Fruit fly (Drosophila melanogaster) whole organism, embryonic: ENCODE results near the gene CG8119.
A peak's percentile ranks its signal among the peaks of the same experiment; 100 is the strongest.

Source experiments
- Awh ChIP-seq: fragments of 200-800 bp; sonication (Bioruptor generic); IDR thresholded peaks from 2 replicates; pipeline ENCODE4, ENCODE4 v1.3.6; 2022; ENCODE audit warnings: missing biosample characterization, missing genetic modification characterization
- B-H1 ChIP-seq: fragments of 200-800 bp; sonication (Bioruptor generic); IDR thresholded peaks from 3 replicates; pipeline ENCODE4 v1.3.6; 2022; ENCODE audit warnings: missing biosample characterization, missing genetic modification characterization
- CG11456 ChIP-seq: fragments of 200-800 bp; sonication (Bioruptor generic); IDR thresholded peaks from 3 replicates; pipeline ENCODE4 v1.3.6; 2022; ENCODE audit warnings: missing biosample characterization, missing genetic modification characterization
- CG12769 ChIP-seq: fragments of 200-800 bp; sonication (Bioruptor generic); optimal IDR thresholded peaks from 2 replicates; lab custom pipeline; 2019; ENCODE audit warnings: missing biosample characterization, mild to moderate bottlenecking, missing genetic modification characterization, moderate library complexity
- CG13287 ChIP-seq: fragments of 200-800 bp; sonication (Bioruptor generic); IDR thresholded peaks from 2 replicates; pipeline ENCODE4 v1.3.6; 2022; ENCODE audit warnings: missing biosample characterization, missing genetic modification characterization; ENCODE audit not compliant: partially characterized antibody
- CG13624 ChIP-seq: fragments of 200-800 bp; sonication (Bioruptor generic); optimal IDR thresholded peaks from 2 replicates; lab custom pipeline; 2016; ENCODE audit warnings: missing biosample characterization, missing genetic modification characterization
- CG15011 ChIP-seq: fragments of 200-800 bp; sonication (Bioruptor generic); optimal IDR thresholded peaks from 3 replicates; lab custom pipeline; 2018; ENCODE audit warnings: missing biosample characterization, mild to moderate bottlenecking, missing genetic modification characterization
- CG17385 ChIP-seq: fragments of 200-800 bp; sonication (Bioruptor generic); optimal IDR thresholded peaks from 3 replicates; lab custom pipeline; 2018; ENCODE audit warnings: missing biosample characterization, mild to moderate bottlenecking, missing genetic modification characterization
- CG2889 ChIP-seq: fragments of 200-800 bp; sonication (Bioruptor generic); IDR thresholded peaks from 3 replicates; pipeline ENCODE4 v1.3.6; 2022; ENCODE audit warnings: missing biosample characterization, missing genetic modification characterization
- CG32532 ChIP-seq: fragments of 200-800 bp; sonication (Bioruptor generic); IDR thresholded peaks from 2 replicates; pipeline ENCODE4 v1.3.6; 2022; ENCODE audit warnings: missing biosample characterization, missing genetic modification characterization
- CG34224 ChIP-seq: fragments of 200-800 bp; sonication (Bioruptor generic); IDR thresholded peaks from 3 replicates; pipeline ENCODE4 v1.3.6; 2022; ENCODE audit warnings: missing biosample characterization, missing genetic modification characterization; ENCODE audit not compliant: partially characterized antibody
- CG34376 ChIP-seq: fragments of 200-800 bp; sonication (Bioruptor generic); optimal IDR thresholded peaks from 2 replicates; lab custom pipeline; 2018; ENCODE audit warnings: missing biosample characterization, mild to moderate bottlenecking, missing genetic modification characterization
- CG34422 ChIP-seq: fragments of 200-800 bp; sonication (Bioruptor generic); IDR thresholded peaks from 3 replicates; pipeline ENCODE4 v1.3.6; 2022; ENCODE audit warnings: missing biosample characterization, missing genetic modification characterization
- CG3847 ChIP-seq: fragments of 200-800 bp; sonication (Bioruptor generic); IDR thresholded peaks from 2 replicates; pipeline ENCODE4 v1.3.6; 2022; ENCODE audit warnings: missing biosample characterization, missing genetic modification characterization
- CG6854 ChIP-seq: fragments of 200-800 bp; sonication (Bioruptor generic); optimal IDR thresholded peaks from 3 replicates; lab custom pipeline; 2017; ENCODE audit warnings: missing biosample characterization, mild to moderate bottlenecking, missing genetic modification characterization
- CG8281 ChIP-seq: fragments of 200-800 bp; sonication (Bioruptor generic); optimal IDR thresholded peaks from 2 replicates; lab custom pipeline; 2018; ENCODE audit warnings: missing biosample characterization, mild to moderate bottlenecking, missing genetic modification characterization, moderate library complexity
- CG9437 ChIP-seq: fragments of 200-800 bp; sonication (Bioruptor generic); optimal IDR thresholded peaks from 2 replicates; lab custom pipeline; 2018; ENCODE audit warnings: missing biosample characterization, mild to moderate bottlenecking, missing genetic modification characterization
- CG9932 ChIP-seq: fragments of 200-800 bp; sonication (Bioruptor generic); IDR thresholded peaks from 2 replicates; pipeline ENCODE4 v1.3.6; 2022; ENCODE audit warnings: missing biosample characterization, missing genetic modification characterization
- Dbx ChIP-seq: fragments of 200-800 bp; sonication (Bioruptor generic); IDR thresholded peaks from 3 replicates; pipeline ENCODE4 v1.3.6; 2022; ENCODE audit warnings: missing biosample characterization, missing genetic modification characterization
- Dek ChIP-seq: fragments of 200-800 bp; sonication (Bioruptor generic); optimal IDR thresholded peaks from 3 replicates; lab custom pipeline; 2019; ENCODE audit warnings: missing biosample characterization, mild to moderate bottlenecking, missing genetic modification characterization, moderate library complexity
- Dll ChIP-seq: fragments of 200-800 bp; sonication (Bioruptor generic); IDR thresholded peaks from 4 replicates; pipeline ENCODE4 v1.3.6; 2022; ENCODE audit warnings: missing biosample characterization, missing genetic modification characterization; ENCODE audit not compliant: partially characterized antibody
- Doc3 ChIP-seq: fragments of 200-800 bp; sonication (Bioruptor generic); IDR thresholded peaks from 3 replicates; pipeline ENCODE4 v1.3.6; 2022; ENCODE audit warnings: missing biosample characterization, missing genetic modification characterization; ENCODE audit not compliant: partially characterized antibody
- Dp ChIP-seq: fragments of 200-800 bp; sonication (Bioruptor generic); optimal IDR thresholded peaks from 2 replicates; lab custom pipeline; 2018; ENCODE audit warnings: missing biosample characterization, mild to moderate bottlenecking, missing genetic modification characterization, moderate library complexity
- Dref ChIP-seq: fragments of 200-800 bp; sonication (Bioruptor generic); IDR thresholded peaks from 2 replicates; pipeline ENCODE4 v1.3.6; 2022; ENCODE audit warnings: missing biosample characterization, missing genetic modification characterization
- Jarid2 ChIP-seq: fragments of 200-800 bp; sonication (Bioruptor generic); optimal IDR thresholded peaks from 3 replicates; lab custom pipeline; 2017; ENCODE audit warnings: mild to moderate bottlenecking, missing biosample characterization, missing genetic modification reagents, missing genetic modification characterization
- NFAT ChIP-seq: fragments of 200-800 bp; sonication (Bioruptor generic); IDR thresholded peaks from 2 replicates; pipeline ENCODE4 v1.3.6; 2022; ENCODE audit warnings: missing biosample characterization, missing genetic modification characterization
- Optix ChIP-seq: fragments of 200-800 bp; sonication (Bioruptor generic); IDR thresholded peaks from 3 replicates; pipeline ENCODE4 v1.3.6; 2022; ENCODE audit warnings: missing biosample characterization, missing genetic modification characterization
- Rfx ChIP-seq: fragments of 200-800 bp; sonication (Bioruptor generic); IDR thresholded peaks from 2 replicates; pipeline ENCODE4 v1.3.6; 2022; ENCODE audit warnings: missing biosample characterization, missing genetic modification characterization
- Sry-δ ChIP-seq: fragments of 200-800 bp; sonication (Bioruptor generic); optimal IDR thresholded peaks from 2 replicates; lab custom pipeline; 2016; ENCODE audit warnings: missing biosample characterization, missing genetic modification characterization
- Trl ChIP-seq, 3 experiments: fragments of >200 bp in 2 of 3; fragments of 200-800 bp in 1 of 3; sonication (Bioruptor generic) in 1 of 3; optimal IDR thresholded peaks; 2 replicates in 1 of 3; 3 replicates in 2 of 3; lab custom pipeline; 2016 to 2017; ENCODE audit warnings: missing biosample characterization in 1 of 3, missing genetic modification characterization in 1 of 3
- bbx ChIP-seq: fragments of 200-800 bp; sonication (Bioruptor generic); IDR thresholded peaks from 2 replicates; pipeline ENCODE4 v1.3.6; 2022; ENCODE audit warnings: missing biosample characterization, missing genetic modification characterization; ENCODE audit not compliant: partially characterized antibody
- cg ChIP-seq: fragments of 200-800 bp; sonication (Bioruptor generic); optimal IDR thresholded peaks from 3 replicates; lab custom pipeline; 2019; ENCODE audit warnings: missing biosample characterization, mild to moderate bottlenecking, missing genetic modification characterization, moderate library complexity
- chinmo ChIP-seq: fragments of 200-800 bp; sonication (Bioruptor generic); IDR thresholded peaks from 4 replicates; pipeline ENCODE4 v1.3.6; 2022; ENCODE audit warnings: missing biosample characterization, missing genetic modification characterization; ENCODE audit not compliant: partially characterized antibody
- chm ChIP-seq: fragments of 200-800 bp; sonication (Bioruptor generic); IDR thresholded peaks from 2 replicates; pipeline ENCODE4 v1.3.6; 2022; ENCODE audit warnings: missing biosample characterization, missing genetic modification characterization
- crol ChIP-seq: fragments of 200-800 bp; sonication (Bioruptor generic); IDR thresholded peaks from 2 replicates; pipeline ENCODE4 v1.3.6; 2022; ENCODE audit warnings: missing biosample characterization, missing genetic modification characterization
- crp ChIP-seq, 2 experiments: fragments of 200-800 bp; sonication (Bioruptor generic); optimal IDR thresholded peaks; 2 replicates in 1 of 2; 3 replicates in 1 of 2; lab custom pipeline; 2017; ENCODE audit warnings: missing biosample characterization in 2 of 2, missing genetic modification characterization in 2 of 2, mild to moderate bottlenecking in 1 of 2, moderate library complexity in 1 of 2
- eyg ChIP-seq: fragments of 200-800 bp; sonication (Bioruptor generic); optimal IDR thresholded peaks from 3 replicates; lab custom pipeline; 2016; ENCODE audit warnings: missing biosample characterization, missing genetic modification characterization
- gro ChIP-seq: fragments of 200-800 bp; sonication (Bioruptor generic); optimal IDR thresholded peaks from 2 replicates; lab custom pipeline; 2016; ENCODE audit warnings: missing biosample characterization, missing genetic modification characterization
- h ChIP-seq: fragments of >200 bp; optimal IDR thresholded peaks from 2 replicates; lab custom pipeline; 2017
- hth ChIP-seq: fragments of >200 bp; optimal IDR thresholded peaks from 2 replicates; lab custom pipeline; 2017; ENCODE audit warnings: inconsistent platforms
- lov ChIP-seq, 2 experiments: fragments of 200-800 bp in 1 of 2; fragments of >200 bp in 1 of 2; sonication (Bioruptor generic) in 1 of 2; IDR thresholded peaks in 1 of 2; optimal IDR thresholded peaks in 1 of 2; 2 replicates in 1 of 2; 3 replicates in 1 of 2; pipeline versions ENCODE4 v1.3.6 to Lab custom; 2017 to 2022; ENCODE audit warnings: missing biosample characterization in 1 of 2, missing genetic modification characterization in 1 of 2
- mld ChIP-seq: fragments of 200-800 bp; sonication (Bioruptor generic); IDR thresholded peaks from 3 replicates; pipeline ENCODE4 v1.3.6; 2022; ENCODE audit warnings: missing biosample characterization, missing genetic modification characterization; ENCODE audit not compliant: partially characterized antibody
- onecut ChIP-seq: fragments of 200-800 bp; sonication (Bioruptor generic); IDR thresholded peaks from 2 replicates; pipeline ENCODE4 v1.3.6; 2022; ENCODE audit warnings: missing biosample characterization, missing genetic modification characterization
- pan ChIP-seq, 4 experiments: fragments of >200 bp in 3 of 4; fragments of 200-800 bp in 1 of 4; sonication (Bioruptor generic) in 1 of 4; optimal IDR thresholded peaks in 3 of 4; IDR thresholded peaks in 1 of 4; 2 replicates each; pipeline versions ENCODE4 v1.3.6 to Lab custom; 2017 to 2022; ENCODE audit warnings: missing biosample characterization in 2 of 4, missing genetic modification characterization in 2 of 4, mixed read lengths in 1 of 4
- sens ChIP-seq: fragments of 200-800 bp; sonication (Bioruptor generic); peaks from one replicate; lab custom pipeline; 2016; ENCODE audit warnings: missing biosample characterization, missing genetic modification characterization
- slbo ChIP-seq: fragments of 200-800 bp; sonication (Bioruptor generic); IDR thresholded peaks from 2 replicates; pipeline ENCODE4 v1.3.6; 2022; ENCODE audit warnings: missing biosample characterization, missing genetic modification characterization
- toy ChIP-seq: fragments of 200-800 bp; sonication (Bioruptor generic); IDR thresholded peaks from 2 replicates; pipeline ENCODE4 v1.3.6; 2022; ENCODE audit warnings: missing biosample characterization, missing genetic modification characterization
- zen2 ChIP-seq: fragments of 200-800 bp; sonication (Bioruptor generic); IDR thresholded peaks from 3 replicates; pipeline ENCODE4 v1.3.6; 2022; ENCODE audit warnings: missing biosample characterization, missing genetic modification characterization; ENCODE audit not compliant: partially characterized antibody

CG8119 gene

DNA sequence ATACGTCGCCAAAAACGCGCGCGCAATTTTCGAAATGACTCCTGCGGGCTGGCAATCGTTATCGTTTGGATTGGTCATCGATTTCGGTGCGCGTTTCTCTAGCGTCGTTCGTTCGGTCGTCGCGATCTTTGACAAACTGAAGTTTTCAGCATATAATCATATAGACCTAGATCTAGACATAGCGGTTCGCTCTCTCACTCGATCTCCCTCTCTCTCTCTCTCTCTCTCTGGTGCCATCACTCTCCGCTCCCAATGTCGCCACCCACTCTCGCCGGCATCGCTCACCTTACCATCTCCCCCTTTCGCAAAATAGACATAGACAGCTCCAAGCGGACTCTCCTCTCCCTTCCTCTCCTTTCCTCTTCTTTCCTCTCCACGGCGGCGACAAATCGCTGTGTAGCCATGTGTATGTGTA lies 29.1 kb upstream of the CG8119 start, which contains the start of gene sog (continued):
- TF ChIP-seq Dp: peak; percentile 51
- no peak for TF ChIP-seq CG2889
- no peak for TF ChIP-seq CG13624 (GFP tag; lab: Kevin White, UChicago)
- peak; percentile 25; the same call in 1 of the 2 replicates for TF ChIP-seq NFAT (GFP tag; lab: Robert Waterston, UW)
- peak; percentile 54 for TF ChIP-seq sens
- no peak for TF ChIP-seq eyg (GFP tag; lab: Kevin White, UChicago)
- no peak for TF ChIP-seq CG15011 (GFP tag; lab: Kevin White, UChicago)
- TF ChIP-seq lov (optimal IDR thresholded peaks at IDR 0.05; lab: Kevin White, UChicago): no peak
- no peak for TF ChIP-seq lov (GFP tag; IDR thresholded peaks at IDR 0.05; lab: Robert Waterston, UW)
- peak; percentile 63; the same call in 1 of the 2 replicates for TF ChIP-seq chm
- no peak for TF ChIP-seq Dek (tag; lab: Kevin White, UChicago)
- TF ChIP-seq mld (GFP tag; lab: Robert Waterston, UW): no peak
- peak; percentile 61 for TF ChIP-seq CG13287 (GFP tag; lab: Robert Waterston, UW)
- TF ChIP-seq CG9437: peak; percentile 31
- peak; percentile 90 for TF ChIP-seq crol (GFP tag; lab: Robert Waterston, UW)
- 0 out of 2 replicates have a peak, but pooled peaks have one; percentile 12 for TF ChIP-seq Awh (GFP tag; lab: Robert Waterston, UW)
- peak; percentile 26; the same call in 1 of the 2 replicates for TF ChIP-seq CG9932
- peak; percentile 42 for TF ChIP-seq cg (GFP tag; lab: Kevin White, UChicago)
- TF ChIP-seq B-H1 (GFP tag; lab: Robert Waterston, UW): no peak
- TF ChIP-seq slbo (GFP tag; lab: Robert Waterston, UW): 0 out of 2 replicates have a peak, but pooled peaks have one; percentile 23
- peak; percentile 15 for TF ChIP-seq Sry-δ (GFP tag; lab: Kevin White, UChicago)
- TF ChIP-seq CG3847 (GFP tag; lab: Robert Waterston, UW): 0 out of 2 replicates have a peak, but pooled peaks have one; percentile 11
- TF ChIP-seq crp (GFP tag; optimal IDR thresholded peaks at IDR 0.05; lab: Kevin White, UChicago): no peak
- TF ChIP-seq CG34376: peak; percentile 17
- peak; percentile 54 for TF ChIP-seq Dref (GFP tag; lab: Robert Waterston, UW)
- peak; percentile 79 for TF ChIP-seq CG12769 (tag; lab: Kevin White, UChicago)
- TF ChIP-seq toy (GFP tag; lab: Robert Waterston, UW): no peak
- peak; percentile 33; the same call in 2 of the 4 replicates for TF ChIP-seq Dll (GFP tag; lab: Robert Waterston, UW)
- TF ChIP-seq Optix (GFP tag; lab: Robert Waterston, UW): no peak
- TF ChIP-seq CG8281 (tag; lab: Kevin White, UChicago): no peak
- no peak for TF ChIP-seq h
- peak; percentile 14 for TF ChIP-seq gro (GFP tag; lab: Kevin White, UChicago)
- no peak for TF ChIP-seq CG6854
- TF ChIP-seq CG17385 (GFP tag; lab: Kevin White, UChicago): peak; percentile 27
- TF ChIP-seq onecut (GFP tag; lab: Robert Waterston, UW): 0 out of 2 replicates have a peak, but pooled peaks have one; percentile 6
- TF ChIP-seq hth (lab: Kevin White, UChicago): no peak
- TF ChIP-seq Doc3 (GFP tag; lab: Robert Waterston, UW): 0 out of 3 replicates have a peak, but pooled peaks have one; percentile 21
- TF ChIP-seq CG34422 (GFP tag; lab: Robert Waterston, UW): no peak
- TF ChIP-seq CG32532 (GFP tag; lab: Robert Waterston, UW): peak; percentile 73
- TF ChIP-seq CG11456: 0 out of 3 replicates have a peak, but pooled peaks have one; percentile 21
- peak; percentile 70 for TF ChIP-seq Jarid2 (GFP tag; lab: Kevin White, UChicago)
- TF ChIP-seq pan (optimal IDR thresholded peaks at IDR 0.05; lab: Kevin White, UChicago): no peak
- TF ChIP-seq pan (GFP tag; optimal IDR thresholded peaks at IDR 0.05 in 1 of 2, IDR thresholded peaks at IDR 0.05 in 1 of 2): peak in 1 of 2 experiments; percentile 21
- TF ChIP-seq Dbx (GFP tag; lab: Robert Waterston, UW): peak; percentile 42; the same call in 1 of the 3 replicates
- TF ChIP-seq Trl (optimal IDR thresholded peaks at IDR 0.05; lab: Kevin White, UChicago): peak; percentile 85 to 96
- no peak for TF ChIP-seq Trl (GFP tag; optimal IDR thresholded peaks at IDR 0.05; lab: Kevin White, UChicago)
- peak; percentile 66; the same call in 1 of the 4 replicates for TF ChIP-seq chinmo (GFP tag; lab: Robert Waterston, UW)
- peak; percentile 59 for TF ChIP-seq CG34224 (GFP tag; lab: Robert Waterston, UW)
- peak; percentile 56 for TF ChIP-seq Rfx (GFP tag; lab: Robert Waterston, UW)
- TF ChIP-seq zen2 (GFP tag; lab: Robert Waterston, UW): 0 out of 3 replicates have a peak, but pooled peaks have one; percentile 36
- 0 out of 2 replicates have a peak, but pooled peaks have one; percentile 17 for TF ChIP-seq bbx (GFP tag; lab: Robert Waterston, UW)
